Fruit fly (Drosophila melanogaster) whole organism, embryonic: ENCODE results near the gene cnc.

Experiments used
- Asciz ChIP-seq: fragments of 200-800 bp; sonication (Bioruptor generic); optimal IDR thresholded peaks from 2 replicates; lab custom pipeline; 2017; ENCODE audit warnings: missing biosample characterization, mild to moderate bottlenecking, missing genetic modification characterization, missing genetic modification reagents
- Blimp-1 ChIP-seq: fragments of 200-800 bp; sonication (Bioruptor generic); optimal IDR thresholded peaks from 3 replicates; lab custom pipeline; 2018; ENCODE audit warnings: missing biosample characterization, missing genetic modification characterization, mild to moderate bottlenecking, moderate library complexity, missing genetic modification reagents
- CG10274 ChIP-seq: fragments of 200-800 bp; sonication (Bioruptor generic); optimal IDR thresholded peaks from 3 replicates; lab custom pipeline; 2017; ENCODE audit warnings: missing biosample characterization, mild to moderate bottlenecking, missing genetic modification characterization
- CG10321 ChIP-seq: fragments of 200-800 bp; sonication (Bioruptor generic); IDR thresholded peaks from 2 replicates; pipeline ENCODE4 v1.3.6; 2022; ENCODE audit warnings: missing biosample characterization, missing genetic modification characterization
- CG10543 ChIP-seq: fragments of 200-800 bp; sonication (Bioruptor generic); optimal IDR thresholded peaks from 3 replicates; lab custom pipeline; 2017; ENCODE audit warnings: missing biosample characterization, mild to moderate bottlenecking, missing genetic modification characterization, moderate library complexity
- CG12769 ChIP-seq: fragments of 200-800 bp; sonication (Bioruptor generic); optimal IDR thresholded peaks from 2 replicates; lab custom pipeline; 2019; ENCODE audit warnings: missing biosample characterization, mild to moderate bottlenecking, missing genetic modification characterization, moderate library complexity
- CG13287 ChIP-seq: fragments of 200-800 bp; sonication (Bioruptor generic); IDR thresholded peaks from 2 replicates; pipeline ENCODE4 v1.3.6; 2022; ENCODE audit warnings: missing biosample characterization, missing genetic modification characterization; ENCODE audit not compliant: partially characterized antibody
- CG17186 ChIP-seq: fragments of 200-800 bp; sonication (Bioruptor generic); optimal IDR thresholded peaks from 3 replicates; lab custom pipeline; 2017; ENCODE audit warnings: missing biosample characterization, missing genetic modification reagents, missing genetic modification characterization
- CG17802 ChIP-seq: fragments of 200-800 bp; sonication (Bioruptor generic); optimal IDR thresholded peaks from 2 replicates; lab custom pipeline; 2018; ENCODE audit warnings: missing biosample characterization, mild to moderate bottlenecking, missing genetic modification characterization, moderate library complexity
- CG2202 ChIP-seq: fragments of 200-800 bp; sonication (Bioruptor generic); optimal IDR thresholded peaks from 2 replicates; lab custom pipeline; 2018; ENCODE audit warnings: missing biosample characterization, mild to moderate bottlenecking, missing genetic modification characterization
- CG30431 ChIP-seq: fragments of 200-800 bp; sonication (Bioruptor generic); optimal IDR thresholded peaks from 2 replicates; lab custom pipeline; 2017; ENCODE audit warnings: missing biosample characterization, missing genetic modification characterization
- CG3407 ChIP-seq: fragments of 200-800 bp; sonication (Bioruptor generic); optimal IDR thresholded peaks from 2 replicates; lab custom pipeline; 2018; ENCODE audit warnings: missing biosample characterization, mild to moderate bottlenecking, missing genetic modification characterization
- CG5953 ChIP-seq: fragments of 200-800 bp; sonication (Bioruptor generic); IDR thresholded peaks from 2 replicates; pipeline ENCODE4 v1.3.6; 2022; ENCODE audit warnings: missing biosample characterization, missing genetic modification characterization
- CG9876 ChIP-seq: fragments of 200-800 bp; sonication (Bioruptor generic); optimal IDR thresholded peaks from 2 replicates; lab custom pipeline; 2016; ENCODE audit warnings: missing biosample characterization, missing genetic modification characterization
- Dfd ChIP-seq, 2 experiments: fragments of >200 bp; optimal IDR thresholded peaks; 2 replicates each; lab custom pipeline; 2017; ENCODE audit warnings: missing biosample characterization in 2 of 2, missing genetic modification characterization in 2 of 2
- Ets65A ChIP-seq: fragments of 200-800 bp; sonication (Bioruptor generic); peaks from one replicate; lab custom pipeline; 2016; ENCODE audit warnings: missing biosample characterization, missing genetic modification characterization
- Ets97D ChIP-seq: fragments of 200-800 bp; sonication (Bioruptor generic); optimal IDR thresholded peaks from 3 replicates; lab custom pipeline; 2016; ENCODE audit warnings: missing biosample characterization, missing genetic modification characterization
- Fer3 ChIP-seq: fragments of 200-800 bp; sonication (Bioruptor generic); optimal IDR thresholded peaks from 2 replicates; lab custom pipeline; 2018; ENCODE audit warnings: missing biosample characterization, mild to moderate bottlenecking, missing genetic modification characterization, moderate library complexity
- GATAe ChIP-seq: fragments of 200-800 bp; sonication (Bioruptor generic); conservative IDR thresholded peaks from 2 replicates; pipeline ENCODE4 v1.3.6; 2022; ENCODE audit warnings: missing biosample characterization, missing genetic modification characterization
- Gsc ChIP-seq: fragments of 200-800 bp; sonication (Bioruptor generic); IDR thresholded peaks from 2 replicates; pipeline ENCODE4 v1.3.6; 2022; ENCODE audit warnings: missing biosample characterization, missing genetic modification characterization
- H2.0 ChIP-seq: fragments of 200-800 bp; sonication (Bioruptor generic); IDR thresholded peaks from 2 replicates; pipeline ENCODE4 v1.3.6; 2022; ENCODE audit warnings: missing biosample characterization, missing genetic modification characterization
- Hey ChIP-seq: fragments of 200-800 bp; sonication (Bioruptor generic); optimal IDR thresholded peaks from 3 replicates; lab custom pipeline; 2018; ENCODE audit warnings: missing biosample characterization, mild to moderate bottlenecking, missing genetic modification characterization
- Lhr ChIP-seq: fragments of 200-800 bp; sonication (Bioruptor generic); optimal IDR thresholded peaks from 3 replicates; lab custom pipeline; 2017; ENCODE audit warnings: mild to moderate bottlenecking, missing biosample characterization, missing genetic modification reagents, missing genetic modification characterization
- Mes4 ChIP-seq: fragments of 200-800 bp; sonication (Bioruptor generic); optimal IDR thresholded peaks from 2 replicates; lab custom pipeline; 2016; ENCODE audit warnings: missing biosample characterization, missing genetic modification characterization
- Nf-YB ChIP-seq: fragments of 200-800 bp; sonication (Bioruptor generic); optimal IDR thresholded peaks from 3 replicates; lab custom pipeline; 2019; ENCODE audit warnings: missing biosample characterization, mild to moderate bottlenecking, missing genetic modification characterization, moderate library complexity
- PHDP ChIP-seq: fragments of 200-800 bp; sonication (Bioruptor generic); optimal IDR thresholded peaks from 3 replicates; lab custom pipeline; 2018; ENCODE audit warnings: missing biosample characterization, mild to moderate bottlenecking, missing genetic modification characterization, moderate library complexity
- Side ChIP-seq: fragments of 200-800 bp; sonication (Bioruptor generic); optimal IDR thresholded peaks from 2 replicates; lab custom pipeline; 2016; ENCODE audit warnings: missing biosample characterization, missing genetic modification characterization
- Ssrp ChIP-seq: fragments of 200-800 bp; sonication (Bioruptor generic); optimal IDR thresholded peaks from 2 replicates; lab custom pipeline; 2018; ENCODE audit warnings: missing biosample characterization, mild to moderate bottlenecking, missing genetic modification characterization, moderate library complexity
- Xbp1 ChIP-seq: fragments of 200-800 bp; sonication (Bioruptor generic); optimal IDR thresholded peaks from 3 replicates; lab custom pipeline; 2016; ENCODE audit warnings: missing biosample characterization, mild to moderate bottlenecking, missing genetic modification characterization
- ash1 ChIP-seq: fragments of 200-800 bp; sonication (Bioruptor generic); optimal IDR thresholded peaks from 2 replicates; lab custom pipeline; 2018; ENCODE audit warnings: missing biosample characterization, mild to moderate bottlenecking, missing genetic modification characterization
- ato ChIP-seq: fragments of 200-800 bp; sonication (Bioruptor generic); IDR thresholded peaks from 2 replicates; pipeline ENCODE4 v1.3.6; 2022; ENCODE audit warnings: missing biosample characterization, missing genetic modification characterization; ENCODE audit not compliant: partially characterized antibody
- bigmax ChIP-seq: fragments of 200-800 bp; sonication (Bioruptor generic); optimal IDR thresholded peaks from 2 replicates; lab custom pipeline; 2018; ENCODE audit warnings: missing biosample characterization, mild to moderate bottlenecking, missing genetic modification characterization
- chinmo ChIP-seq: fragments of 200-800 bp; sonication (Bioruptor generic); IDR thresholded peaks from 4 replicates; pipeline ENCODE4 v1.3.6; 2022; ENCODE audit warnings: missing biosample characterization, missing genetic modification characterization; ENCODE audit not compliant: partially characterized antibody
- chm ChIP-seq: fragments of 200-800 bp; sonication (Bioruptor generic); IDR thresholded peaks from 2 replicates; pipeline ENCODE4 v1.3.6; 2022; ENCODE audit warnings: missing biosample characterization, missing genetic modification characterization
- danr ChIP-seq: fragments of 200-800 bp; sonication (Bioruptor generic); IDR thresholded peaks from 2 replicates; pipeline ENCODE4 v1.3.6; 2022; ENCODE audit warnings: missing biosample characterization, missing genetic modification characterization
- gem ChIP-seq: fragments of 200-800 bp; sonication (Bioruptor generic); optimal IDR thresholded peaks from 2 replicates; lab custom pipeline; 2019; ENCODE audit warnings: missing biosample characterization, mild to moderate bottlenecking, missing genetic modification characterization, moderate library complexity
- grn ChIP-seq: fragments of 200-800 bp; sonication (Bioruptor generic); optimal IDR thresholded peaks from 3 replicates; lab custom pipeline; 2017; ENCODE audit warnings: missing biosample characterization, missing genetic modification characterization
- gt ChIP-seq: fragments of 200-800 bp; sonication (Bioruptor generic); IDR thresholded peaks from 2 replicates; pipeline ENCODE4 v1.3.6; 2022; ENCODE audit warnings: missing biosample characterization, missing genetic modification characterization
- her ChIP-seq: fragments of 200-800 bp; sonication (Bioruptor generic); optimal IDR thresholded peaks from 2 replicates; lab custom pipeline; 2016; ENCODE audit warnings: missing biosample characterization, missing genetic modification characterization
- jumu ChIP-seq: fragments of 200-800 bp; sonication (Bioruptor generic); optimal IDR thresholded peaks from 3 replicates; lab custom pipeline; 2016; ENCODE audit warnings: missing biosample characterization, missing genetic modification characterization
- kah ChIP-seq: fragments of 200-800 bp; sonication (Bioruptor generic); optimal IDR thresholded peaks from 2 replicates; lab custom pipeline; 2018; ENCODE audit warnings: missing biosample characterization, mild to moderate bottlenecking, missing genetic modification characterization
- mirr ChIP-seq: fragments of 200-800 bp; sonication (Bioruptor generic); optimal IDR thresholded peaks from 3 replicates; lab custom pipeline; 2018; ENCODE audit warnings: missing biosample characterization, mild to moderate bottlenecking, missing genetic modification characterization
- nerfin-2 ChIP-seq: fragments of 200-800 bp; sonication (Bioruptor generic); IDR thresholded peaks from 2 replicates; pipeline ENCODE4 v1.3.6; 2022; ENCODE audit warnings: missing biosample characterization, missing genetic modification characterization; ENCODE audit not compliant: partially characterized antibody
- onecut ChIP-seq: fragments of 200-800 bp; sonication (Bioruptor generic); IDR thresholded peaks from 2 replicates; pipeline ENCODE4 v1.3.6; 2022; ENCODE audit warnings: missing biosample characterization, missing genetic modification characterization
- otp ChIP-seq: fragments of 200-800 bp; sonication (Bioruptor generic); IDR thresholded peaks from 3 replicates; pipeline ENCODE4, ENCODE4 v1.3.6; 2022; ENCODE audit warnings: missing biosample characterization, missing genetic modification characterization
- pb ChIP-seq: fragments of 200-800 bp; sonication (Bioruptor generic); optimal IDR thresholded peaks from 3 replicates; lab custom pipeline; 2016; ENCODE audit warnings: missing biosample characterization, missing genetic modification characterization
- prd ChIP-seq, 3 experiments: fragments of >200 bp in 2 of 3; fragments of 200-800 bp in 1 of 3; sonication (Bioruptor generic) in 1 of 3; optimal IDR thresholded peaks in 2 of 3; IDR thresholded peaks in 1 of 3; 2 replicates in 2 of 3; 3 replicates in 1 of 3; pipeline versions ENCODE4 v1.3.6 to Lab custom; 2017 to 2022; ENCODE audit warnings: missing biosample characterization in 1 of 3, missing genetic modification characterization in 1 of 3
- pros ChIP-seq: fragments of 200-800 bp; sonication (Bioruptor generic); optimal IDR thresholded peaks from 3 replicates; lab custom pipeline; 2019; ENCODE audit warnings: missing biosample characterization, mild to moderate bottlenecking, missing genetic modification characterization, moderate library complexity
- repo ChIP-seq: fragments of 200-800 bp; sonication (Bioruptor generic); optimal IDR thresholded peaks from 2 replicates; lab custom pipeline; 2016; ENCODE audit warnings: missing biosample characterization, missing genetic modification characterization
- sima ChIP-seq: fragments of 200-800 bp; sonication (Bioruptor generic); optimal IDR thresholded peaks from 2 replicates; lab custom pipeline; 2016; ENCODE audit warnings: missing biosample characterization, missing genetic modification characterization
- sr ChIP-seq: fragments of 200-800 bp; sonication (Bioruptor generic); IDR thresholded peaks from 3 replicates; pipeline ENCODE4 v1.3.6; 2022; ENCODE audit warnings: missing biosample characterization, missing genetic modification characterization

cnc gene

DNA sequence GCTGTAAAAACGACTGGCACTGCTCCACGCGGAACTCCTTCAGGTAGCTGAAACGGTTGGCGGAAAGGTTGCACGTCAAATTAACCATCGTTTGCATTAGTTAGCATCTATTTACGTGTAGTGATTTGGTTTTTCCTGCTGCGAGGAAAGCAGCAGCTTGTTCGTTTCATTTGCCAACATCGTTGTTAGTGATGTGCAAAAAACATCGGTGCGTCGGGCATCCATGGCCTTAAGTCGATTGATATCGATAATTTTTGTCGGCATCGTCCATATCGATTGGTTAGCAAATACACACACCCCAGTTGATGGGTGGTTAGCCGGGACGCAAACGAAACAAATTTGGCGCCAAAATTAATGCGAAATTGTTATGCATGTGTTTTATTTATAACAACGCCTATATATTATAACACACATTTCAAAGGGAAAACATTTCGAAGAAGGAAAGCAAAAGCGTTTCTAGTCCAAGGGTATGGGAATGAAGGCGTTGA is 68.8 kb downstream of the cnc start, which contains the start of gene unk (continued):
- TF ChIP-seq sr (GFP tag; lab: Robert Waterston, UW) (no peak), gem (no peak), CG10274 (no peak), sima (GFP tag; lab: Kevin White, UChicago) (no peak), CG13287 (GFP tag; lab: Robert Waterston, UW) (peak; percentile 99), Asciz (no peak), Blimp-1 (no peak), gt (no peak), Fer3 (tag; lab: Kevin White, UChicago) (no peak), chm (no peak), otp (GFP tag; lab: Robert Waterston, UW) (no peak), Side (GFP tag; lab: Kevin White, UChicago) (no peak), ash1 (GFP tag; lab: Kevin White, UChicago) (no peak), danr (GFP tag; lab: Robert Waterston, UW) (no peak), prd (optimal IDR thresholded peaks at IDR 0.05; lab: Kevin White, UChicago) (no peak), prd (GFP tag; IDR thresholded peaks at IDR 0.05; lab: Robert Waterston, UW) (no peak), ato (GFP tag; lab: Robert Waterston, UW) (peak; percentile 98), kah (GFP tag; lab: Kevin White, UChicago) (no peak), PHDP (tag; lab: Kevin White, UChicago) (no peak), CG10543 (GFP tag; lab: Kevin White, UChicago) (no peak), CG3407 (GFP tag; lab: Kevin White, UChicago) (no peak), CG9876 (GFP tag; lab: Kevin White, UChicago) (no peak), CG2202 (tag; lab: Kevin White, UChicago) (no peak), bigmax (GFP tag; lab: Kevin White, UChicago) (no peak), Ssrp (no peak), Hey (tag; lab: Kevin White, UChicago) (no peak), repo (no peak), chinmo (GFP tag; lab: Robert Waterston, UW) (peak; percentile 93), Nf-YB (GFP tag; lab: Kevin White, UChicago) (no peak), Ets97D (GFP tag; lab: Kevin White, UChicago) (peak; percentile 64), pb (GFP tag; lab: Kevin White, UChicago) (no peak), onecut (GFP tag; lab: Robert Waterston, UW) (no peak; the same call in 1 of the 2 replicates), nerfin-2 (GFP tag; lab: Robert Waterston, UW) (peak; percentile 93), pros (no peak), CG10321 (GFP tag; lab: Robert Waterston, UW) (no peak), mirr (GFP tag; lab: Kevin White, UChicago) (no peak), Ets65A (GFP tag; lab: Kevin White, UChicago) (peak; percentile 38), grn (GFP tag; lab: Kevin White, UChicago) (no peak), Gsc (GFP tag; lab: Robert Waterston, UW) (no peak), jumu (GFP tag; lab: Kevin White, UChicago) (no peak), Mes4 (GFP tag; lab: Kevin White, UChicago) (no peak), CG30431 (GFP tag; lab: Kevin White, UChicago) (no peak), CG12769 (no peak), Lhr (GFP tag; lab: Kevin White, UChicago) (peak; percentile 64), GATAe (GFP tag; lab: Robert Waterston, UW) (no peak), H2.0 (GFP tag; lab: Robert Waterston, UW) (peak; percentile 14; the same call in 1 of the 2 replicates), Xbp1 (GFP tag; lab: Kevin White, UChicago) (peak; percentile 22), Dfd (GFP tag; optimal IDR thresholded peaks at IDR 0.05; lab: Kevin White, UChicago) (no peak), CG17186 (GFP tag; lab: Kevin White, UChicago) (peak; percentile 41), CG5953 (GFP tag; lab: Robert Waterston, UW) (no peak), CG17802 (tag; lab: Kevin White, UChicago) (no peak), her (no peak)
